Worm (Caenorhabditis elegans): ENCODE results near the gene Y22D7AL.9.

The Y22D7AL.9 gene

ce11 chrIII:1613933-1614332 lies at the start of gene Y22D7AL.9:
Gene Y22D7AL.9, minus strand, starts transcription at chrIII:1614033.
- no peak for TF ChIP-seq nhr-237 (tag; optimal IDR thresholded peaks at IDR 0.05)
- TF ChIP-seq unc-120 (tag; optimal IDR thresholded peaks at IDR 0.05; ENCODE audit: poor library complexity, severe bottlenecking), result no peak
- TF ChIP-seq sptf-1 (tag; optimal IDR thresholded peaks at IDR 0.05), result no peak
- no peak for TF ChIP-seq snpc-4 (tag; optimal IDR thresholded peaks at IDR 0.05)
- no peak for TF ChIP-seq hlh-1 (tag; optimal IDR thresholded peaks at IDR 0.05)
- TF ChIP-seq drap-1 (GFP tag; optimal IDR thresholded peaks at IDR 0.05), result no peak

- no peak for TF ChIP-seq elt-1 (tag; optimal IDR thresholded peaks at IDR 0.05; ENCODE audit: borderline replicate concordance, insufficient read depth)
- TF ChIP-seq nhr-28 (tag; optimal IDR thresholded peaks at IDR 0.05), result no peak
- no peak for TF ChIP-seq snpc-4 (tag; optimal IDR thresholded peaks at IDR 0.05)
- no peak for TF ChIP-seq elt-3 (tag; optimal IDR thresholded peaks at IDR 0.05)
- no peak for TF ChIP-seq nhr-76 (tag; optimal IDR thresholded peaks at IDR 0.05)
- TF ChIP-seq nhr-237 (tag; optimal IDR thresholded peaks at IDR 0.05), result no peak
- no peak for TF ChIP-seq unc-62 (GFP tag; optimal IDR thresholded peaks at IDR 0.05)
- no peak for TF ChIP-seq pha-4 (tag; optimal IDR thresholded peaks at IDR 0.05)
- TF ChIP-seq unc-120 (tag; optimal IDR thresholded peaks at IDR 0.05; ENCODE audit: poor library complexity, severe bottlenecking), result no peak
- no peak for TF ChIP-seq M03D4.4 (tag; optimal IDR thresholded peaks at IDR 0.05)
- no peak for TF ChIP-seq drap-1 (GFP tag; optimal IDR thresholded peaks at IDR 0.05)
- no peak for TF ChIP-seq ceh-39 (tag; optimal IDR thresholded peaks at IDR 0.05)
- no peak for TF ChIP-seq cnd-1 (tag; optimal IDR thresholded peaks at IDR 0.05)
- TF ChIP-seq ham-2 (GFP tag; optimal IDR thresholded peaks at IDR 0.05), result no peak
- no peak for TF ChIP-seq unc-39 (tag; optimal IDR thresholded peaks at IDR 0.05)
- no peak for TF ChIP-seq hlh-1 (tag; optimal IDR thresholded peaks at IDR 0.05)
Observed at ce11 chrIII:1663056-1663455, 49.2 kb upstream of the Y22D7AL.9 start.

- no peak for TF ChIP-seq blmp-1 (tag; optimal IDR thresholded peaks at IDR 0.05)
- no peak for TF ChIP-seq ceh-39 (tag; optimal IDR thresholded peaks at IDR 0.05)
- no peak for TF ChIP-seq nhr-76 (tag; optimal IDR thresholded peaks at IDR 0.05)
- TF ChIP-seq bed-3 (GFP tag; optimal IDR thresholded peaks at IDR 0.05), result no peak
- TF ChIP-seq unc-62 (GFP tag; optimal IDR thresholded peaks at IDR 0.05), result no peak
- TF ChIP-seq lin-13 (tag; optimal IDR thresholded peaks at IDR 0.05), result no peak
- TF ChIP-seq sem-2 (GFP tag; optimal IDR thresholded peaks at IDR 0.05), result no peak
- TF ChIP-seq ham-2 (GFP tag; optimal IDR thresholded peaks at IDR 0.05), result no peak
- no peak for TF ChIP-seq mep-1 (tag; optimal IDR thresholded peaks at IDR 0.05)
- TF ChIP-seq unc-39 (tag; optimal IDR thresholded peaks at IDR 0.05), result no peak
Observed at ce11 chrIII:1662405-1662804, 48.6 kb upstream of the Y22D7AL.9 start.

DNA sequence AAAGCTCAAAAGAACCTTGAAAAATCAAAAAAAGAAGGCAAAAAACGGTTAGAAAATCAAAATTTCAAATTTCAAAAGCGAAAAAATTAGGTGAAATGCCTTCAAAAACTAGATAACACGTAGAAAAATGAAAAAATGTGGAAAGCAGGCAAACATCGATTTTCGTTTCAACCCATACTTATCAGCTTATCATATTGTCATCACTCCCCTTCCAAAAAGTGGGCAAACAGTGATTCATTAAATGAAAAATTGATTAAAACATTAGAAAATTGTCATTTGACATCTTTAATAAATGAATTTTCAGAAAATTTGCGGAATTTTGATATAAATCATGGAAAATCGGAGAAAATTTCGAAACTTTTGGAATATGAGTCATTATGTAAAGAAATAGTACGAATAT lies 47.2 kb upstream of the Y22D7AL.9 start:
- TF ChIP-seq unc-120 (tag; optimal IDR thresholded peaks at IDR 0.05; ENCODE audit: poor library complexity, severe bottlenecking) (no peak), blmp-1 (tag; optimal IDR thresholded peaks at IDR 0.05) (no peak), ham-2 (GFP tag; optimal IDR thresholded peaks at IDR 0.05) (no peak), ceh-43 (GFP tag; optimal IDR thresholded peaks at IDR 0.05) (no peak), ceh-39 (tag; optimal IDR thresholded peaks at IDR 0.05) (no peak), nhr-28 (tag; optimal IDR thresholded peaks at IDR 0.05) (no peak), unc-39 (tag; optimal IDR thresholded peaks at IDR 0.05) (no peak), nhr-237 (tag; optimal IDR thresholded peaks at IDR 0.05) (no peak), bed-3 (GFP tag; optimal IDR thresholded peaks at IDR 0.05) (no peak), mls-2 (tag; optimal IDR thresholded peaks at IDR 0.05) (no peak), sptf-1 (tag; optimal IDR thresholded peaks at IDR 0.05) (no peak), unc-62 (GFP tag; optimal IDR thresholded peaks at IDR 0.05) (no peak), sem-2 (GFP tag; optimal IDR thresholded peaks at IDR 0.05) (no peak)

DNA sequence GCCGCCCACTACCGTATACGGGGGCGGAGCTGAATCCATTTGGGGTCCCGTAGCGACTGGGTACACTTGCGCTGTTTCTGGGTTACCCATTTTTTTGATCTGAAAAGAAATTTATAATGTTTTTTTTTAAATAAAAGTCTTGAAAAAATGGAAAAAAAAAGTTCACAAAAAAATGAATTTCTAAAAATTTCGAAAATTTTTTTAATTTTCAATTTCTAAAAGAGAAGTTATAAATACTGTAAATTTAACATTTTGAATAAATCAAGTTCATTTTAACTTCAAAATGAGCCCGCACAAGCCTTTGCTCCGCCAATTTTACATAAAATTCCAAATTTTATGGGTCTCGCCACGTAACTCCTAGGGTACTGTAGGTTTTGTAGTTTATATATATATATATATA lies 45.9 kb upstream of the Y22D7AL.9 start, which contains the start of gene Y22D7AL.15:
Gene Y22D7AL.15 (minus strand): TSS at position 101 of the 400 bp plus-strand sequence.
- TF ChIP-seq zip-8 (tag; optimal IDR thresholded peaks at IDR 0.05), result no peak
- no peak for TF ChIP-seq elt-1 (tag; optimal IDR thresholded peaks at IDR 0.05; ENCODE audit: borderline replicate concordance, insufficient read depth)
- no peak for TF ChIP-seq pha-4 (tag; optimal IDR thresholded peaks at IDR 0.05)
- no peak for TF ChIP-seq ces-1 (GFP tag; optimal IDR thresholded peaks at IDR 0.05)
- no peak for TF ChIP-seq drap-1 (GFP tag; optimal IDR thresholded peaks at IDR 0.05)
- TF ChIP-seq snpc-4 (tag; optimal IDR thresholded peaks at IDR 0.05), result no peak
- no peak for TF ChIP-seq unc-39 (tag; optimal IDR thresholded peaks at IDR 0.05)
- TF ChIP-seq ceh-39 (tag; optimal IDR thresholded peaks at IDR 0.05), result no peak
- no peak for TF ChIP-seq nhr-2 (tag; optimal IDR thresholded peaks at IDR 0.05)
- no peak for TF ChIP-seq nhr-76 (tag; optimal IDR thresholded peaks at IDR 0.05)
- no peak for TF ChIP-seq hlh-1 (tag; optimal IDR thresholded peaks at IDR 0.05)
- TF ChIP-seq lin-32 (GFP tag; optimal IDR thresholded peaks at IDR 0.05), result no peak
- no peak for TF ChIP-seq unc-62 (GFP tag; optimal IDR thresholded peaks at IDR 0.05)
- TF ChIP-seq ceh-43 (GFP tag; optimal IDR thresholded peaks at IDR 0.05), result no peak
- no peak for TF ChIP-seq mls-2 (tag; optimal IDR thresholded peaks at IDR 0.05)
- TF ChIP-seq ztf-11 (tag; optimal IDR thresholded peaks at IDR 0.05), result no peak

Data from whole organism, mixed stage, embryonic.